Fruit fly (Drosophila melanogaster): ENCODE data around the gene mthl9.

dm6 chr3L:320010-320337 lies 12.1 kb downstream of the mthl9 start:
- TF ChIP-seq CTCF (optimal IDR thresholded peaks at IDR 0.05), result no peak
- TF ChIP-seq CG8478 (optimal IDR thresholded peaks at IDR 0.05), result no peak
